Worm (Caenorhabditis elegans): Measurements from ENCODE around the gene K02E7.10.
A peak's percentile ranks its signal among the peaks of the same experiment; 100 is the strongest.

The K02E7.10 gene

ce11 chrII:1106914-1107597, 40.2 kb upstream of the K02E7.10 start, which contains the start of gene col-40:
col-40 (minus strand) TSS chrII:1106964.
- TF ChIP-seq rpc-1 (optimal IDR thresholded peaks at IDR 0.05) (peak; percentile 7), rpc-1 (tag; optimal IDR thresholded peaks at IDR 0.05) (peak; percentile 65), snpc-1.1 (tag; optimal IDR thresholded peaks at IDR 0.05; ENCODE audit: insufficient read depth) (peak; percentile 9), B0261.1 (tag; optimal IDR thresholded peaks at IDR 0.05) (peak; percentile 6), F57A8.1 (GFP tag; optimal IDR thresholded peaks at IDR 0.05) (no peak), tbp1 (GFP tag; optimal IDR thresholded peaks at IDR 0.05) (peak; percentile 74)

- no peak for TF ChIP-seq fkh-3 (tag; optimal IDR thresholded peaks at IDR 0.05)
- TF ChIP-seq mcd-1 (GFP tag; IDR thresholded peaks at IDR 0.05), result peak; percentile 53; the same call in 1 of the 2 replicates
- no peak for TF ChIP-seq dpl-1 (GFP tag; optimal IDR thresholded peaks at IDR 0.05)
- TF ChIP-seq attf-6 (GFP tag; IDR thresholded peaks at IDR 0.05), result no peak
- no peak for TF ChIP-seq ceh-58 (GFP tag; IDR thresholded peaks at IDR 0.05)
- TF ChIP-seq hlh-12 (tag; optimal IDR thresholded peaks at IDR 0.05), result no peak
- peak; percentile 95 for TF ChIP-seq zfh-2 (GFP tag; conservative IDR thresholded peaks at IDR 0.05)
- TF ChIP-seq ztf-25 (GFP tag; IDR thresholded peaks at IDR 0.05), result no peak
- no peak for TF ChIP-seq mxl-1 (tag; optimal IDR thresholded peaks at IDR 0.05)
- peak; percentile 99 for TF ChIP-seq egrh-3 (GFP tag; IDR thresholded peaks at IDR 0.05)
These were observed 38.5 kb upstream of the K02E7.10 start for ce11 chrII:1105291-1105690.

ce11 chrII:1104409-1104808, 37.6 kb upstream of the K02E7.10 start, which contains the start of gene T13B5.9:
T13B5.9 (minus strand) TSS chrII:1104509.
- TF ChIP-seq Y53G8AR.9 (GFP tag; conservative IDR thresholded peaks at IDR 0.05), result no peak
- no peak for TF ChIP-seq ceh-100 (GFP tag; IDR thresholded peaks at IDR 0.05)
- TF ChIP-seq ztf-28 (GFP tag; IDR thresholded peaks at IDR 0.05), result no peak
- TF ChIP-seq lir-1 (GFP tag; conservative IDR thresholded peaks at IDR 0.05), result no peak
- TF ChIP-seq let-607 (tag; optimal IDR thresholded peaks at IDR 0.05), result no peak
- TF ChIP-seq F49E8.2 (tag; optimal IDR thresholded peaks at IDR 0.05; ENCODE audit: insufficient read depth), result no peak
- no peak for TF ChIP-seq sdz-38 (tag; optimal IDR thresholded peaks at IDR 0.05)
- no peak for TF ChIP-seq gei-17 (GFP tag; optimal IDR thresholded peaks at IDR 0.05)
- TF ChIP-seq ZK185.1 (tag; optimal IDR thresholded peaks at IDR 0.05; ENCODE audit: poor library complexity, severe bottlenecking), result no peak
- no peak for TF ChIP-seq xnd-1 (tag; optimal IDR thresholded peaks at IDR 0.05)
- no peak for TF ChIP-seq hmg-20 (GFP tag; IDR thresholded peaks at IDR 0.05)
- TF ChIP-seq lin-35 (GFP tag; optimal IDR thresholded peaks at IDR 0.05), result no peak

- TF ChIP-seq hlh-26 (GFP tag; conservative IDR thresholded peaks at IDR 0.05) (no peak), athp-1 (tag; optimal IDR thresholded peaks at IDR 0.05) (no peak), pbrm-1 (GFP tag; IDR thresholded peaks at IDR 0.05) (no peak), cebp-1 (GFP tag; IDR thresholded peaks at IDR 0.05) (peak; percentile 27; the same call in 1 of the 2 replicates), cebp-1 (tag; optimal IDR thresholded peaks at IDR 0.05) (no peak), B0019.2 (GFP tag; conservative IDR thresholded peaks at IDR 0.05) (no peak), Y53G8AR.9 (GFP tag; conservative IDR thresholded peaks at IDR 0.05) (no peak), C17E4.6 (GFP tag; IDR thresholded peaks at IDR 0.05) (no peak), ceh-40 (GFP tag; IDR thresholded peaks at IDR 0.05) (no peak), bed-2 (GFP tag; IDR thresholded peaks at IDR 0.05) (no peak), ztf-22 (GFP tag; optimal IDR thresholded peaks at IDR 0.05) (peak; percentile 65), hsf-1 (GFP tag; IDR thresholded peaks at IDR 0.05) (no peak), ccch-3 (GFP tag; optimal IDR thresholded peaks at IDR 0.05) (no peak), attf-3 (GFP tag; conservative IDR thresholded peaks at IDR 0.05) (no peak), ceh-79 (tag; optimal IDR thresholded peaks at IDR 0.05) (no peak), F39B2.1 (GFP tag; IDR thresholded peaks at IDR 0.05) (no peak), mcd-1 (GFP tag; IDR thresholded peaks at IDR 0.05) (no peak), Y56A3A.18 (GFP tag; IDR thresholded peaks at IDR 0.05) (no peak), tbp1 (GFP tag; optimal IDR thresholded peaks at IDR 0.05) (peak; percentile 65)
These were observed 36.8 kb upstream of the K02E7.10 start for ce11 chrII:1103484-1104100.
